Fruit fly (Drosophila melanogaster): Measurements from ENCODE around the gene CG11839.

CG11839 gene

dm6 chr3R:25054451-25055188 lies 15.1 kb upstream of the CG11839 start, which contains the start of gene CG31109:
Gene CG31109, minus strand, starts transcription at chr3R:25054653.
- TF ChIP-seq topi (GFP tag; optimal IDR thresholded peaks at IDR 0.05) (no peak), Ets96B (tag; optimal IDR thresholded peaks at IDR 0.05) (no peak), fkh (GFP tag; optimal IDR thresholded peaks at IDR 0.05) (peak; percentile 85), Eip93F (GFP tag; optimal IDR thresholded peaks at IDR 0.05) (peak; percentile 18), CG31627 (GFP tag; optimal IDR thresholded peaks at IDR 0.05) (peak; percentile 12), esn (GFP tag; optimal IDR thresholded peaks at IDR 0.05) (peak; percentile 32), Hr39 (GFP tag; optimal IDR thresholded peaks at IDR 0.05) (no peak), lz (GFP tag; optimal IDR thresholded peaks at IDR 0.05) (peak; percentile 12), Hr4 (GFP tag; optimal IDR thresholded peaks at IDR 0.05) (peak; percentile 8), Eip78C (GFP tag) (peak; percentile 59)

dm6 chr3R:25056016-25056415 lies 13.7 kb upstream of the CG11839 start, which contains the start of the genes CG31111 and stac:
Gene CG31111, minus strand, starts transcription at chr3R:25056177.
Gene stac, plus strand, starts transcription at chr3R:25056286.
- TF ChIP-seq pdm3 (GFP tag; optimal IDR thresholded peaks at IDR 0.05) (no peak), CG6276 (GFP tag; optimal IDR thresholded peaks at IDR 0.05) (no peak), CG6808 (GFP tag; optimal IDR thresholded peaks at IDR 0.05) (no peak), Eip93F (GFP tag; optimal IDR thresholded peaks at IDR 0.05) (peak; percentile 18), fkh (GFP tag; optimal IDR thresholded peaks at IDR 0.05) (peak; percentile 82)

dm6 chr3R:25056488-25057157 lies 13.1 kb upstream of the CG11839 start:
- TF ChIP-seq CG6854 (GFP tag; optimal IDR thresholded peaks at IDR 0.05), result no peak
- no peak for TF ChIP-seq dsx (GFP tag; optimal IDR thresholded peaks at IDR 0.05; ENCODE audit: poor library complexity, severe bottlenecking)
- no peak for TF ChIP-seq lz (GFP tag; optimal IDR thresholded peaks at IDR 0.05)
- no peak for TF ChIP-seq CG11902 (GFP tag; optimal IDR thresholded peaks at IDR 0.05)
- no peak for TF ChIP-seq CG10669 (GFP tag; optimal IDR thresholded peaks at IDR 0.05)
- no peak for TF ChIP-seq CG8319 (GFP tag; optimal IDR thresholded peaks at IDR 0.05)
- no peak for TF ChIP-seq Eip93F (GFP tag; optimal IDR thresholded peaks at IDR 0.05)
- no peak for TF ChIP-seq Eip75B (GFP tag; optimal IDR thresholded peaks at IDR 0.05)
- TF ChIP-seq topi (GFP tag; optimal IDR thresholded peaks at IDR 0.05), result no peak
- TF ChIP-seq Met (GFP tag; optimal IDR thresholded peaks at IDR 0.05), result no peak

dm6 chr3R:25060462-25060861 lies 9.3 kb upstream of the CG11839 start:
- no peak for TF ChIP-seq CG7368 (GFP tag; optimal IDR thresholded peaks at IDR 0.05)
- TF ChIP-seq CG8119 (GFP tag; IDR thresholded peaks at IDR 0.05), result no peak
- TF ChIP-seq salr (GFP tag; optimal IDR thresholded peaks at IDR 0.05), result no peak
- no peak for TF ChIP-seq ss (GFP tag; optimal IDR thresholded peaks at IDR 0.05)
- TF ChIP-seq eg (GFP tag; IDR thresholded peaks at IDR 0.05), result no peak
- TF ChIP-seq Ets21C (GFP tag; optimal IDR thresholded peaks at IDR 0.05), result no peak
- no peak for TF ChIP-seq fd85E (GFP tag; optimal IDR thresholded peaks at IDR 0.05)
- no peak for TF ChIP-seq Met (GFP tag; optimal IDR thresholded peaks at IDR 0.05)
- TF ChIP-seq Blimp-1 (GFP tag; optimal IDR thresholded peaks at IDR 0.05), result no peak
- no peak for TF ChIP-seq Hr4 (GFP tag; optimal IDR thresholded peaks at IDR 0.05)

- TF ChIP-seq fkh (GFP tag; optimal IDR thresholded peaks at IDR 0.05) (peak; percentile 45), CG6808 (GFP tag; optimal IDR thresholded peaks at IDR 0.05) (no peak), ss (GFP tag; optimal IDR thresholded peaks at IDR 0.05) (no peak)
Measured at dm6 chr3R:25064907-25065841, 4.6 kb upstream of the CG11839 start, which contains the start of the genes veli and PQBP1. Gene veli, minus strand, starts transcription at chr3R:25065591. Gene PQBP1, plus strand, starts transcription at chr3R:25065791.

All from whole organism, prepupa.